Fruit fly (Drosophila melanogaster): Measurements from ENCODE around the gene CG32264.

CG32264 gene

DNA sequence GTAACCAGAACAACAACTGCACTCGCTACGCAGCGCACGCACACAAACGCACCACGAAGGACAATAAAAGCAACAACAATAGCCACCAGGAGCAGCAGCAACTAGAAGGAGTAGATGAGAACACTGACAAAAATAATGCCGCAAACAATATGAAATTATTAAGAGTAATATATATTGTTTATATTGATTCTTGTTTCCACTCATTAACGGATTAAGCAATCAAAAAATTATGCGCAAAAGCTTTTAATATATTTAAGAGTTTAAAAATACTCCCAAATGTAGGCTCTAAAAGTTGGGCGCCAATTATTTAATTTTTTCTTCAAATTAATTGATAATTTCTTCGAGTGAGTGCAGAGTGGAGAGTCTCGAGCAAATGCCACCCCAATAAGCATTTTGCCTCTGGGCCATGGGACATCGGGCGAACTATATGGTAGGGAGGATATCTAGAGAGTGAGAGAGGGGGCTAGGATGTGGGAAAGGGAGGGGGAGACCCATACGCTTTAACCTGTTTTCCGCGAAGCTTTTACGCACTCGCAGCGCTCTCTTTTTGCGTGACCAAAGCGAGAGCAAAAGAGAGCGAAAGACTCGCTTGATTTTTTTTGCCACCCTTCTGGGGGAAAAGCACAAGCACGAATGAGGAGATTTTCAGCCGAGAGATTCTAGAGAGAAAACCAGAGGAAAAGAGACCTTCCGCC, 18.7 kb upstream of the CG32264 start, which contains the start of gene Rdh (continued):
- TF ChIP-seq inv (GFP tag; IDR thresholded peaks at IDR 0.05; ENCODE audit: partially characterized antibody) (no peak), CG2678 (tag; optimal IDR thresholded peaks at IDR 0.05) (peak; percentile 93), bcd (GFP tag; optimal IDR thresholded peaks at IDR 0.05) (peak; percentile 73), chinmo (GFP tag; IDR thresholded peaks at IDR 0.05; ENCODE audit: partially characterized antibody) (peak; percentile 67; the same call in 1 of the 4 replicates), Doc3 (GFP tag; IDR thresholded peaks at IDR 0.05; ENCODE audit: partially characterized antibody) (peak; percentile 45; the same call in 1 of the 3 replicates), maf-S (GFP tag; optimal IDR thresholded peaks at IDR 0.05) (no peak), CG1603 (tag; optimal IDR thresholded peaks at IDR 0.05) (no peak), Dip3 (GFP tag; optimal IDR thresholded peaks at IDR 0.05) (peak; percentile 32), org-1 (GFP tag; optimal IDR thresholded peaks at IDR 0.05) (peak; percentile 76), fru (optimal IDR thresholded peaks at IDR 0.05) (no peak), eyg (GFP tag; optimal IDR thresholded peaks at IDR 0.05) (no peak), GATAe (GFP tag; conservative IDR thresholded peaks at IDR 0.05) (no peak), Dip2 (GFP tag; IDR thresholded peaks at IDR 0.05) (no peak), Opbp (GFP tag; IDR thresholded peaks at IDR 0.05; ENCODE audit: partially characterized antibody) (0 out of 3 replicates have a peak, but pooled peaks have one; percentile 15), sens (GFP tag) (peak; percentile 94), CG7271 (tag; optimal IDR thresholded peaks at IDR 0.05) (no peak), tap (tag; optimal IDR thresholded peaks at IDR 0.05) (peak; percentile 60), CG15011 (GFP tag; optimal IDR thresholded peaks at IDR 0.05) (peak; percentile 77), CG7928 (GFP tag; optimal IDR thresholded peaks at IDR 0.05) (peak; percentile 14), dmrt11E (tag; optimal IDR thresholded peaks at IDR 0.05) (peak; percentile 71), mld (GFP tag; IDR thresholded peaks at IDR 0.05; ENCODE audit: partially characterized antibody) (no peak), CG42726 (GFP tag; IDR thresholded peaks at IDR 0.05; ENCODE audit: partially characterized antibody) (no peak), TFAM (GFP tag; optimal IDR thresholded peaks at IDR 0.05) (no peak), trh (GFP tag; optimal IDR thresholded peaks at IDR 0.05) (peak; percentile 53), CG13775 (GFP tag; optimal IDR thresholded peaks at IDR 0.05) (peak; percentile 82), Abd-B (GFP tag; optimal IDR thresholded peaks at IDR 0.05) (peak; percentile 60), Ssrp (tag; optimal IDR thresholded peaks at IDR 0.05) (peak; percentile 78), CG9437 (GFP tag; optimal IDR thresholded peaks at IDR 0.05) (peak; percentile 66), CG6683 (GFP tag; optimal IDR thresholded peaks at IDR 0.05) (peak; percentile 86), CG18262 (tag; optimal IDR thresholded peaks at IDR 0.05) (peak; percentile 71), Dbx (GFP tag; IDR thresholded peaks at IDR 0.05) (peak; percentile 79), so (GFP tag; IDR thresholded peaks at IDR 0.05) (peak; percentile 70; the same call in 1 of the 3 replicates), dysf (GFP tag; IDR thresholded peaks at IDR 0.05) (peak; percentile 78), ro (GFP tag; IDR thresholded peaks at IDR 0.05) (no peak), Neu2 (GFP tag; optimal IDR thresholded peaks at IDR 0.05; ENCODE audit: borderline replicate concordance) (no peak), oc (tag; optimal IDR thresholded peaks at IDR 0.05) (peak; percentile 56), hbn (GFP tag; IDR thresholded peaks at IDR 0.05; ENCODE audit: partially characterized antibody) (no peak), onecut (GFP tag; IDR thresholded peaks at IDR 0.05) (peak; percentile 59), sqz (GFP tag; optimal IDR thresholded peaks at IDR 0.05) (peak; percentile 70), CG31388 (GFP tag; optimal IDR thresholded peaks at IDR 0.05) (peak; percentile 53), Oli (tag; optimal IDR thresholded peaks at IDR 0.05) (peak; percentile 83), Poxn (GFP tag; IDR thresholded peaks at IDR 0.05) (peak; percentile 30; the same call in 1 of the 2 replicates), CG15479 (GFP tag; optimal IDR thresholded peaks at IDR 0.05) (no peak), B-H1 (GFP tag; IDR thresholded peaks at IDR 0.05) (peak; percentile 43; the same call in 2 of the 3 replicates), ERR (GFP tag; optimal IDR thresholded peaks at IDR 0.05) (no peak), Gug (GFP tag; IDR thresholded peaks at IDR 0.05) (0 out of 4 replicates have a peak, but pooled peaks have one; percentile 21), klu (GFP tag; IDR thresholded peaks at IDR 0.05) (peak; percentile 57), CG2712 (tag; optimal IDR thresholded peaks at IDR 0.05) (peak; percentile 78), dati (GFP tag; IDR thresholded peaks at IDR 0.05) (no peak)
